Worm (Caenorhabditis elegans) whole organism, L3 larva: Measurements from ENCODE around the gene F13D12.8.

ENCODE experiments used
- ZK546.5 ChIP-seq: sonication (generic microtip); optimal IDR thresholded peaks from 2 replicates; lab custom pipeline; 2017; ENCODE audit warnings: missing biosample characterization, missing genetic modification characterization
- aly-2 ChIP-seq: fragments of 150-350 bp; optimal IDR thresholded peaks from 2 replicates; lab custom pipeline; 2014; ENCODE audit warnings: missing biosample characterization, missing genetic modification characterization
- ceh-82 ChIP-seq: fragments of 150-350 bp; optimal IDR thresholded peaks from 2 replicates; lab custom pipeline; 2014; ENCODE audit warnings: missing biosample characterization, missing genetic modification characterization
- egl-27 ChIP-seq: sonication (generic microtip); optimal IDR thresholded peaks from 4 replicates; lab custom pipeline; 2017; ENCODE audit warnings: missing biosample characterization, missing genetic modification reagents, missing genetic modification characterization
- elt-1 ChIP-seq: fragments of 150-350 bp; optimal IDR thresholded peaks from 2 replicates; lab custom pipeline; 2014; ENCODE audit warnings: missing biosample characterization, missing genetic modification characterization
- elt-3 ChIP-seq, 3 experiments: fragments of 150-350 bp in 1 of 3; sonication (generic microtip) in 2 of 3; optimal IDR thresholded peaks; 2 replicates in 2 of 3; 4 replicates in 1 of 3; lab custom pipeline; 2014 to 2017; ENCODE audit warnings: missing biosample characterization in 3 of 3, missing genetic modification characterization in 3 of 3
- fos-1 ChIP-seq: fragments of 150-350 bp; optimal IDR thresholded peaks from 2 replicates; lab custom pipeline; 2014; ENCODE audit warnings: missing biosample characterization, missing genetic modification characterization
- lin-39 ChIP-seq: fragments of 150-350 bp; optimal IDR thresholded peaks from 2 replicates; lab custom pipeline; 2018; ENCODE audit warnings: missing biosample characterization, missing genetic modification reagents, missing genetic modification characterization
- nhr-237 ChIP-seq: fragments of 150-350 bp; optimal IDR thresholded peaks from 2 replicates; lab custom pipeline; 2014; ENCODE audit warnings: missing biosample characterization, missing genetic modification characterization
- nhr-28 ChIP-seq: fragments of 150-350 bp; optimal IDR thresholded peaks from 2 replicates; lab custom pipeline; 2014; ENCODE audit warnings: missing biosample characterization, missing genetic modification characterization
- nhr-76 ChIP-seq: fragments of 150-350 bp; sonication (generic microtip); optimal IDR thresholded peaks from 5 replicates; lab custom pipeline; 2014; ENCODE audit warnings: missing biosample characterization, missing genetic modification characterization
- snpc-4 ChIP-seq: fragments of 150-350 bp; optimal IDR thresholded peaks from 2 replicates; lab custom pipeline; 2014; ENCODE audit warnings: missing biosample characterization, missing genetic modification characterization
- zag-1 ChIP-seq: fragments of 150-350 bp; optimal IDR thresholded peaks from 2 replicates; lab custom pipeline; 2014; ENCODE audit warnings: missing biosample characterization, missing genetic modification characterization
- ztf-4 ChIP-seq: fragments of 150-350 bp; optimal IDR thresholded peaks from 2 replicates; lab custom pipeline; 2014; ENCODE audit warnings: missing biosample characterization, missing genetic modification characterization

ce11 chrII:11727438-11727837, 5.0 kb downstream of the F13D12.8 start:
- no peak for TF ChIP-seq elt-3 (tag; optimal IDR thresholded peaks at IDR 0.05; lab: Kevin White, UChicago)
- TF ChIP-seq nhr-237 (tag; lab: Kevin White, UChicago) = no peak
- no peak for TF ChIP-seq zag-1 (tag; lab: Kevin White, UChicago)
- no peak for TF ChIP-seq snpc-4 (tag; lab: Kevin White, UChicago)
- no peak for TF ChIP-seq elt-1 (tag; lab: Kevin White, UChicago)
- no peak for TF ChIP-seq nhr-28 (tag; lab: Kevin White, UChicago)
- TF ChIP-seq aly-2 (tag; lab: Kevin White, UChicago) = no peak
- TF ChIP-seq ztf-4 (tag; lab: Kevin White, UChicago) = no peak
- TF ChIP-seq nhr-76 (tag; lab: Kevin White, UChicago) = no peak
- no peak for TF ChIP-seq ZK546.5
- TF ChIP-seq egl-27 = no peak
- TF ChIP-seq lin-39 (tag; lab: Kevin White, UChicago) = no peak
- no peak for TF ChIP-seq fos-1
- TF ChIP-seq ceh-82 (tag; lab: Kevin White, UChicago) = no peak
